Fruit fly (Drosophila melanogaster) whole organism, embryonic: Measurements from ENCODE around the gene Dsor1.

Experiments used
- BEAF-32 ChIP-seq: fragments of 200-800 bp; sonication (Bioruptor generic); optimal IDR thresholded peaks from 3 replicates; lab custom pipeline; 2017; ENCODE audit warnings: missing biosample characterization, missing genetic modification characterization, mild to moderate bottlenecking, moderate library complexity, missing genetic modification reagents
- C15 ChIP-seq: fragments of 200-800 bp; sonication (Bioruptor generic); IDR thresholded peaks from 3 replicates; pipeline ENCODE4 v1.3.6; 2022; ENCODE audit warnings: missing biosample characterization, missing genetic modification characterization
- CG10431 ChIP-seq: fragments of 200-800 bp; sonication (Bioruptor generic); optimal IDR thresholded peaks from 3 replicates; lab custom pipeline; 2018; ENCODE audit warnings: missing biosample characterization, mild to moderate bottlenecking, missing genetic modification characterization
- CG12155 ChIP-seq: fragments of 200-800 bp; sonication (Bioruptor generic); optimal IDR thresholded peaks from 3 replicates; lab custom pipeline; 2016; ENCODE audit warnings: missing biosample characterization, missing genetic modification characterization
- CG12769 ChIP-seq: fragments of 200-800 bp; sonication (Bioruptor generic); optimal IDR thresholded peaks from 2 replicates; lab custom pipeline; 2019; ENCODE audit warnings: missing biosample characterization, mild to moderate bottlenecking, missing genetic modification characterization, moderate library complexity
- CG14050 ChIP-seq: fragments of 200-800 bp; sonication (Bioruptor generic); IDR thresholded peaks from 3 replicates; pipeline ENCODE4 v1.3.6; 2022; ENCODE audit warnings: missing biosample characterization, missing genetic modification characterization
- CG14441 ChIP-seq: fragments of 200-800 bp; sonication (Bioruptor generic); IDR thresholded peaks from 2 replicates; pipeline ENCODE4 v1.3.6; 2022; ENCODE audit warnings: missing biosample characterization, missing genetic modification characterization
- CG15269 ChIP-seq: fragments of 200-800 bp; sonication (Bioruptor generic); optimal IDR thresholded peaks from 2 replicates; lab custom pipeline; 2018; ENCODE audit warnings: missing biosample characterization, mild to moderate bottlenecking, missing genetic modification characterization, moderate library complexity
- CG15696 ChIP-seq: fragments of 200-800 bp; sonication (Bioruptor generic); optimal IDR thresholded peaks from 2 replicates; lab custom pipeline; 2019; ENCODE audit warnings: missing biosample characterization, mild to moderate bottlenecking, missing genetic modification characterization, moderate library complexity
- CG16779 ChIP-seq: fragments of 200-800 bp; sonication (Bioruptor generic); IDR thresholded peaks from 2 replicates; pipeline ENCODE4 v1.3.6; 2022; ENCODE audit warnings: missing biosample characterization, missing genetic modification characterization
- CG2712 ChIP-seq: fragments of 200-800 bp; optimal IDR thresholded peaks from 3 replicates; lab custom pipeline; 2019; ENCODE audit warnings: missing biosample characterization, mild to moderate bottlenecking, missing genetic modification characterization, moderate library complexity
- CG3995 ChIP-seq: fragments of 200-800 bp; sonication (Bioruptor generic); optimal IDR thresholded peaks from 3 replicates; lab custom pipeline; 2016; ENCODE audit warnings: missing biosample characterization, missing genetic modification characterization
- CG5245 ChIP-seq: fragments of 200-800 bp; sonication (Bioruptor generic); optimal IDR thresholded peaks from 3 replicates; lab custom pipeline; 2016; ENCODE audit warnings: missing biosample characterization, missing genetic modification characterization
- CG6765 ChIP-seq: fragments of 200-800 bp; sonication (Bioruptor generic); optimal IDR thresholded peaks from 3 replicates; lab custom pipeline; 2017; ENCODE audit warnings: missing biosample characterization, mild to moderate bottlenecking, missing genetic modification characterization
- CG7987 ChIP-seq: fragments of 200-800 bp; sonication (Bioruptor generic); optimal IDR thresholded peaks from 2 replicates; lab custom pipeline; 2018; ENCODE audit warnings: missing biosample characterization, mild to moderate bottlenecking, missing genetic modification characterization, moderate library complexity
- CG9932 ChIP-seq: fragments of 200-800 bp; sonication (Bioruptor generic); IDR thresholded peaks from 2 replicates; pipeline ENCODE4 v1.3.6; 2022; ENCODE audit warnings: missing biosample characterization, missing genetic modification characterization
- CoRest ChIP-seq: fragments of 200-800 bp; sonication (Bioruptor generic); optimal IDR thresholded peaks from 3 replicates; lab custom pipeline; 2018; ENCODE audit warnings: missing biosample characterization, mild to moderate bottlenecking, missing genetic modification characterization, moderate library complexity
- D19A ChIP-seq: fragments of 200-800 bp; optimal IDR thresholded peaks from 3 replicates; lab custom pipeline; 2019; ENCODE audit warnings: missing biosample characterization, mild to moderate bottlenecking, missing genetic modification characterization, moderate library complexity
- Dfd ChIP-seq, 2 experiments: fragments of >200 bp; optimal IDR thresholded peaks; 2 replicates each; lab custom pipeline; 2017; ENCODE audit warnings: missing biosample characterization in 2 of 2, missing genetic modification characterization in 2 of 2
- E2f1 ChIP-seq: fragments of 200-800 bp; sonication (Bioruptor generic); IDR thresholded peaks from 2 replicates; pipeline ENCODE4 v1.3.6; 2022; ENCODE audit warnings: missing biosample characterization, missing genetic modification characterization
- Fer1 ChIP-seq: fragments of 200-800 bp; sonication (Bioruptor generic); optimal IDR thresholded peaks from 2 replicates; lab custom pipeline; 2017; ENCODE audit warnings: missing biosample characterization, mild to moderate bottlenecking, missing genetic modification characterization
- H2.0 ChIP-seq: fragments of 200-800 bp; sonication (Bioruptor generic); IDR thresholded peaks from 2 replicates; pipeline ENCODE4 v1.3.6; 2022; ENCODE audit warnings: missing biosample characterization, missing genetic modification characterization
- HLH54F ChIP-seq: fragments of 200-800 bp; sonication (Bioruptor generic); optimal IDR thresholded peaks from 3 replicates; lab custom pipeline; 2016; ENCODE audit warnings: missing biosample characterization, missing genetic modification characterization
- Mes4 ChIP-seq: fragments of 200-800 bp; sonication (Bioruptor generic); optimal IDR thresholded peaks from 2 replicates; lab custom pipeline; 2016; ENCODE audit warnings: missing biosample characterization, missing genetic modification characterization
- Neu2 ChIP-seq: fragments of 200-800 bp; sonication (Bioruptor generic); optimal IDR thresholded peaks from 3 replicates; lab custom pipeline; 2016; ENCODE audit warnings: missing biosample characterization, missing genetic modification characterization, borderline replicate concordance
- Rx ChIP-seq: fragments of 200-800 bp; sonication (Bioruptor generic); IDR thresholded peaks from 2 replicates; pipeline ENCODE4 v1.3.6; 2022; ENCODE audit warnings: missing biosample characterization, missing genetic modification characterization
- Side ChIP-seq: fragments of 200-800 bp; sonication (Bioruptor generic); optimal IDR thresholded peaks from 2 replicates; lab custom pipeline; 2016; ENCODE audit warnings: missing biosample characterization, missing genetic modification characterization
- TFAM ChIP-seq: fragments of 200-800 bp; sonication (Bioruptor generic); optimal IDR thresholded peaks from 2 replicates; lab custom pipeline; 2017; ENCODE audit warnings: missing biosample characterization, missing genetic modification characterization, inconsistent platforms
- Tbp ChIP-seq: fragments of >200 bp; optimal IDR thresholded peaks from 2 replicates; lab custom pipeline; 2018; ENCODE audit warnings: missing biosample characterization, missing genetic modification characterization
- Xrp1 ChIP-seq: fragments of 200-800 bp; sonication (Bioruptor generic); IDR thresholded peaks from 2 replicates; pipeline ENCODE4 v1.3.6; 2022; ENCODE audit warnings: missing biosample characterization, missing genetic modification characterization
- ap ChIP-seq: fragments of 200-800 bp; sonication (Bioruptor generic); IDR thresholded peaks from 2 replicates; pipeline ENCODE4 v1.3.6; 2022; ENCODE audit warnings: missing biosample characterization, missing genetic modification characterization
- az2 ChIP-seq: fragments of 200-800 bp; sonication (Bioruptor generic); optimal IDR thresholded peaks from 3 replicates; lab custom pipeline; 2016; ENCODE audit warnings: missing biosample characterization, missing genetic modification characterization
- bowl ChIP-seq: fragments of 200-800 bp; sonication (Bioruptor generic); IDR thresholded peaks from 2 replicates; pipeline ENCODE4 v1.3.6; 2022; ENCODE audit warnings: missing biosample characterization, missing genetic modification characterization
- cad ChIP-seq: fragments of >200 bp; optimal IDR thresholded peaks from 2 replicates; lab custom pipeline; 2017; ENCODE audit warnings: missing biosample characterization, missing genetic modification characterization
- cato ChIP-seq: fragments of 200-800 bp; sonication (Bioruptor generic); optimal IDR thresholded peaks from 2 replicates; lab custom pipeline; 2016; ENCODE audit warnings: missing biosample characterization, missing genetic modification characterization, borderline replicate concordance
- chif ChIP-seq, 2 experiments: fragments of 200-800 bp; sonication (Bioruptor generic); optimal IDR thresholded peaks; 3 replicates each; lab custom pipeline; 2016; ENCODE audit warnings: missing biosample characterization in 2 of 2, missing genetic modification characterization in 2 of 2
- chn ChIP-seq: fragments of 200-800 bp; sonication (Bioruptor generic); optimal IDR thresholded peaks from 2 replicates; lab custom pipeline; 2016; ENCODE audit warnings: missing biosample characterization, missing genetic modification characterization
- eyg ChIP-seq: fragments of 200-800 bp; sonication (Bioruptor generic); optimal IDR thresholded peaks from 3 replicates; lab custom pipeline; 2016; ENCODE audit warnings: missing biosample characterization, missing genetic modification characterization
- gce ChIP-seq: fragments of 200-800 bp; sonication (Bioruptor generic); IDR thresholded peaks from 3 replicates; pipeline ENCODE4 v1.3.6; 2022; ENCODE audit warnings: missing biosample characterization, missing genetic modification characterization
- hkb ChIP-seq, 2 experiments: fragments of 200-800 bp in 1 of 2; fragments of >200 bp in 1 of 2; sonication (Bioruptor generic) in 1 of 2; IDR thresholded peaks in 1 of 2; optimal IDR thresholded peaks in 1 of 2; 2 replicates each; pipeline versions ENCODE4 v1.3.6 to Lab custom; 2017 to 2022; ENCODE audit warnings: missing biosample characterization in 1 of 2, missing genetic modification characterization in 1 of 2
- luna ChIP-seq: fragments of 200-800 bp; sonication (Bioruptor generic); optimal IDR thresholded peaks from 2 replicates; lab custom pipeline; 2016; ENCODE audit warnings: missing biosample characterization, missing genetic modification characterization
- nom ChIP-seq: fragments of 200-800 bp; sonication (Bioruptor generic); optimal IDR thresholded peaks from 2 replicates; lab custom pipeline; 2017; ENCODE audit warnings: missing biosample characterization, missing genetic modification characterization, mild to moderate bottlenecking, moderate library complexity, missing genetic modification reagents
- otp ChIP-seq: fragments of 200-800 bp; sonication (Bioruptor generic); IDR thresholded peaks from 3 replicates; pipeline ENCODE4, ENCODE4 v1.3.6; 2022; ENCODE audit warnings: missing biosample characterization, missing genetic modification characterization
- pb ChIP-seq: fragments of 200-800 bp; sonication (Bioruptor generic); optimal IDR thresholded peaks from 3 replicates; lab custom pipeline; 2016; ENCODE audit warnings: missing biosample characterization, missing genetic modification characterization
- phol ChIP-seq: fragments of 200-800 bp; sonication (Bioruptor generic); optimal IDR thresholded peaks from 3 replicates; lab custom pipeline; 2018; ENCODE audit warnings: missing biosample characterization, mild to moderate bottlenecking, missing genetic modification characterization, moderate library complexity
- sc ChIP-seq, 3 experiments: fragments of >200 bp in 2 of 3; fragments of 200-800 bp in 1 of 3; sonication (Bioruptor generic) in 1 of 3; optimal IDR thresholded peaks; 2 replicates in 2 of 3; 3 replicates in 1 of 3; lab custom pipeline; 2017; ENCODE audit warnings: mild to moderate bottlenecking in 1 of 3, missing biosample characterization in 1 of 3, missing genetic modification characterization in 1 of 3, missing genetic modification reagents in 1 of 3
- stwl ChIP-seq: fragments of 200-800 bp; sonication (Bioruptor generic); optimal IDR thresholded peaks from 3 replicates; lab custom pipeline; 2018; ENCODE audit warnings: missing biosample characterization, mild to moderate bottlenecking, missing genetic modification characterization, moderate library complexity
- tin ChIP-seq: fragments of 200-800 bp; sonication (Bioruptor generic); optimal IDR thresholded peaks from 3 replicates; lab custom pipeline; 2016; ENCODE audit warnings: missing biosample characterization, missing genetic modification characterization
- twi ChIP-seq: fragments of 200-800 bp; optimal IDR thresholded peaks from 2 replicates; lab custom pipeline; 2019; ENCODE audit warnings: missing biosample characterization, mild to moderate bottlenecking, missing genetic modification characterization, moderate library complexity
- unc-4 ChIP-seq: fragments of 200-800 bp; sonication (Bioruptor generic); IDR thresholded peaks from 2 replicates; pipeline ENCODE4 v1.3.6; 2022; ENCODE audit warnings: missing biosample characterization, missing genetic modification characterization; ENCODE audit not compliant: partially characterized antibody
- zfh1 ChIP-seq: fragments of 200-800 bp; sonication (Bioruptor generic); IDR thresholded peaks from 3 replicates; pipeline ENCODE4 v1.3.6; 2022; ENCODE audit warnings: missing biosample characterization, missing genetic modification characterization

Dsor1 gene

dm6 chrX:9295518-9295917, 48.4 kb downstream of the Dsor1 start (continued):
- TF ChIP-seq nom (no peak), Side (GFP tag; lab: Kevin White, UChicago) (no peak), Neu2 (GFP tag; lab: Kevin White, UChicago) (no peak), CG12769 (tag; lab: Kevin White, UChicago) (no peak), CG16779 (GFP tag; lab: Robert Waterston, UW) (no peak), CG7987 (GFP tag; lab: Kevin White, UChicago) (no peak), Mes4 (GFP tag; lab: Kevin White, UChicago) (no peak), CG12155 (GFP tag; lab: Kevin White, UChicago) (no peak), Rx (GFP tag; lab: Robert Waterston, UW) (no peak), Xrp1 (GFP tag; lab: Robert Waterston, UW) (peak; percentile 68; the same call in 1 of the 2 replicates), CG15696 (tag; lab: Kevin White, UChicago) (no peak), otp (GFP tag; lab: Robert Waterston, UW) (0 out of 3 replicates have a peak, but pooled peaks have one; percentile 46), C15 (GFP tag; lab: Robert Waterston, UW) (no peak), bowl (GFP tag; lab: Robert Waterston, UW) (no peak), CG15269 (tag; lab: Kevin White, UChicago) (no peak), H2.0 (GFP tag; lab: Robert Waterston, UW) (peak; percentile 10; the same call in 1 of the 2 replicates), Fer1 (GFP tag; lab: Kevin White, UChicago) (no peak), CG9932 (GFP tag; lab: Robert Waterston, UW) (no peak), CG6765 (GFP tag; lab: Kevin White, UChicago) (no peak), stwl (tag; lab: Kevin White, UChicago) (no peak), Tbp (no peak), luna (GFP tag; lab: Kevin White, UChicago) (no peak), CG3995 (no peak), BEAF-32 (GFP tag; lab: Kevin White, UChicago) (no peak), tin (GFP tag; lab: Kevin White, UChicago) (peak; percentile 3), CG14441 (no peak), chn (GFP tag; lab: Kevin White, UChicago) (no peak), CG5245 (no peak), gce (no peak), pb (GFP tag; lab: Kevin White, UChicago) (no peak), phol (peak; percentile 33), cad (GFP tag; lab: Kevin White, UChicago) (no peak), hkb (optimal IDR thresholded peaks at IDR 0.05; lab: Kevin White, UChicago) (no peak), hkb (GFP tag; IDR thresholded peaks at IDR 0.05; lab: Robert Waterston, UW) (peak; percentile 32; the same call in 1 of the 2 replicates), ap (GFP tag; lab: Robert Waterston, UW) (no peak), D19A (peak; percentile 11), az2 (peak; percentile 23), eyg (no peak), CG14050 (GFP tag; lab: Robert Waterston, UW) (no peak), CG2712 (tag; lab: Kevin White, UChicago) (peak; percentile 57), sc (optimal IDR thresholded peaks at IDR 0.05; lab: Kevin White, UChicago) (no peak), sc (GFP tag; optimal IDR thresholded peaks at IDR 0.05; lab: Kevin White, UChicago) (peak; percentile 9), CG10431 (GFP tag; lab: Kevin White, UChicago) (no peak), unc-4 (no peak), cato (no peak), chif (GFP tag; optimal IDR thresholded peaks at IDR 0.05; lab: Kevin White, UChicago) (peak in 1 of 2 experiments; percentile 29), CoRest (tag; lab: Kevin White, UChicago) (peak; percentile 0), zfh1 (GFP tag; lab: Robert Waterston, UW) (peak; percentile 71), E2f1 (GFP tag; lab: Robert Waterston, UW) (peak; percentile 29; the same call in 1 of the 2 replicates), TFAM (GFP tag; lab: Kevin White, UChicago) (no peak), HLH54F (GFP tag; lab: Kevin White, UChicago) (no peak), Dfd (GFP tag; optimal IDR thresholded peaks at IDR 0.05; lab: Kevin White, UChicago) (no peak), twi (tag; lab: Kevin White, UChicago) (no peak)
